Fruit fly (Drosophila melanogaster) whole organism, wandering third instar larva: ENCODE data around the gene CG13049.

ENCODE experiments used
- GATAd ChIP-seq: sonication (Bioruptor generic); optimal IDR thresholded peaks from 2 replicates; lab custom pipeline; 2016; ENCODE audit warnings: missing biosample characterization, missing genetic modification characterization
- HLH106 ChIP-seq: fragments of 200-800 bp; optimal IDR thresholded peaks from 3 replicates; lab custom pipeline; 2019; ENCODE audit warnings: missing biosample characterization, mild to moderate bottlenecking, missing genetic modification characterization, moderate library complexity
- Hr83 ChIP-seq: fragments of 200-300 bp; sonication (Bioruptor generic); optimal IDR thresholded peaks from 2 replicates; lab custom pipeline; 2016; ENCODE audit warnings: missing biosample characterization, mild to moderate bottlenecking, missing genetic modification characterization, moderate library complexity; ENCODE audit not compliant: poor library complexity, severe bottlenecking
- Myc ChIP-seq: fragments of >200 bp; optimal IDR thresholded peaks from 2 replicates; lab custom pipeline; 2017
- jim ChIP-seq: fragments of 175-275, 200-325 bp; sonication (Bioruptor generic); optimal IDR thresholded peaks from 2 replicates; lab custom pipeline; 2016; ENCODE audit warnings: missing biosample characterization, mild to moderate bottlenecking, missing genetic modification characterization
- lola ChIP-seq: fragments of >200 bp; optimal IDR thresholded peaks from 2 replicates; lab custom pipeline; 2017; ENCODE audit warnings: missing biosample characterization, missing genetic modification characterization
- sage ChIP-seq: fragments of 200-800 bp; sonication (Bioruptor generic); optimal IDR thresholded peaks from 2 replicates; lab custom pipeline; 2016; ENCODE audit warnings: missing biosample characterization, mild to moderate bottlenecking, missing genetic modification characterization
- usp ChIP-seq: fragments of >200 bp; optimal IDR thresholded peaks from 2 replicates; lab custom pipeline; 2017; ENCODE audit warnings: missing biosample characterization, missing genetic modification characterization

- TF ChIP-seq HLH106 (tag; lab: Kevin White, UChicago) (no peak), GATAd (no peak), usp (GFP tag; lab: Kevin White, UChicago) (no peak), Myc (lab: Kevin White, UChicago) (no peak), sage (GFP tag; lab: Kevin White, UChicago) (no peak), jim (no peak), lola (GFP tag; lab: Kevin White, UChicago) (no peak), Hr83 (GFP tag; lab: Kevin White, UChicago) (no peak)
Measured at dm6 chr3L:16328207-16328891, 46.6 kb upstream of the CG13049 start, which contains the start of gene CG13058.
